Fruit fly (Drosophila melanogaster): ENCODE results near the gene CG17260.

Gene CG17260

DNA sequence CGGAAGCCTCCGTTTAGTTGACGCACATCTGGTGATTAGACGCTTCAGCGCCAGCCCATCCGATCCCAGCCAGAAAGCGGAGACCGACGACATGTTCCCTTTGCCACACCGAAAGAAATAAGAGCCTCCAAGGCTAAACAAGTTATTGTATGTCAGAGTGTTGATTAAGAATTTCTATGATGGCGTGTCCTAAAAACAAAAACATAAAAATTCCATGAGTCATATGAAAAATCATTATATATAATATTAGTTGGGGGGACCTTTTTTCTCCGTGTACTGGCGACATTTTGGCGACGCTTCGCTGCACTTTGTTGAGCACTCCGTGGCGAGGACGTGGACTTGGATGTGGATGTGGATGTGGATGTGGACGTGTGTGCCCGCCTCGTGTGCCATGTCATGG is 24.2 kb upstream of the CG17260 start:
- TF ChIP-seq CTCF (optimal IDR thresholded peaks at IDR 0.05) = no peak
- no peak for TF ChIP-seq CG8478 (optimal IDR thresholded peaks at IDR 0.05)

DNA sequence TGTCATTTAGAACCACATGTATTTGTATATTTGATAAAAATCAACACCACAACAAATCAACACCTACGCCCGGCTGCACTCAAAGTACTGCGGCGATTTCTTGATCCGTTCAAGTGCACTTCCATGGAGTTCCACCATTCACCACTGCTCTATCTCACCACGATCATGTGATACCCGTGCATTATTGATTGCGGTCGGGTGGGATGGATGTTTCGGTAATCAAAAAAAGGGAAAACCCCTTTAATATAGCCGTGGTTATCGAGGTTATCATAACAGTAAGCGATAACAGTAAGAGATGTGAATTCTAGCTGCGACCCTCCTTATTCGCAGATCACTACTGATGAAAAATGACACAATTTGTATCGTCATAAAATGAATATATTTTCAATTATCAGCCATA is 18.8 kb upstream of the CG17260 start, which contains the start of the genes CG17224 and CG17264:
TSS of gene CG17224 (minus strand) at position 97 of the 400 bp plus-strand sequence.
TSS of gene CG17264 (plus strand) at position 297 of the 400 bp plus-strand sequence.
- TF ChIP-seq CG8478 (optimal IDR thresholded peaks at IDR 0.05) (no peak), CTCF (optimal IDR thresholded peaks at IDR 0.05) (no peak)

DNA sequence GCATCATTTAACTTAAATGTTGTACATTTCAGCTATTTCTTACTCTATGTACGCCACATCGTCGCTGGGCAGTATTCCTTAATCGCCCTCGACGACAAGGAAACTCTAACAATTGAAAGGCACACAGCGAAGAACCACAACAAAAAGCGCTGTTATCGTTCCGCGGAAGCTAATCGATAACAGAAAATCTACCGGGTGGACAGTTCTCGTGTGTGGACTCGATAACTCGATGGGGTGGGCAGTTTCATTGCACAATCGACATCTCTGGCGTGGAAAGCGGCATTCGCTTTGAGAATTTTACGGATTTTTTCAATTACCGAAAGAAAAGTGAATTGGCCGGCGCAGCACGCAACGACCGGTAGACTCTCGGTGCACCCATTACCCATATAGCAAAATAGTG is 14.0 kb upstream of the CG17260 start, which contains the start of the genes alpha4GT1 and Prp40:
TSS of gene alpha4GT1 (minus strand) at position 156 of the 400 bp plus-strand sequence.
TSS of gene Prp40 (plus strand) at position 241 of the 400 bp plus-strand sequence.
- TF ChIP-seq CG8478 (optimal IDR thresholded peaks at IDR 0.05) = no peak
- peak in 1 of 2 experiments; percentile 23 for TF ChIP-seq CTCF (optimal IDR thresholded peaks at IDR 0.05)

DNA sequence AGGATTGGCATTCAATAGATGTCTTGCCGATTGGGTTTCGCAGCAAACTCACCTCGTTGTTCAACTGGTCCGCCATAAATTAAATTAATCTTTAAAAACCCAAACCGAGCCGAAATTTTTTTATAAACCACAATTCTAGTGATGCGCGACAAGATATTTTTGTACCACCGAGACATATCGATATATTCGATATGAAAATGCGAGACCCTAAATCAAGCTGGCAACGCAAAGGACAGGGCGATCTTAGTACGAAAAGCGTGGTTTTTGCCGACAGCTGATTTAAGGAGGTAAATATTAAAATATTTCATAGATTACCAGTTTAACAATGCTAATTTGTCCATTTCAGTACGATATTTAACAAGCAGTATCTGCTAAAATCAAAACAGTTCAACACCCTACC is 8.0 kb upstream of the CG17260 start, which contains the start of the genes Sf3b2 and CG17219:
TSS of gene Sf3b2 (minus strand) at position 157 of the 400 bp plus-strand sequence.
TSS of gene CG17219 (plus strand) at position 242 of the 400 bp plus-strand sequence.
- TF ChIP-seq CG8478 (optimal IDR thresholded peaks at IDR 0.05) (no peak), CTCF (optimal IDR thresholded peaks at IDR 0.05) (no peak)

DNA sequence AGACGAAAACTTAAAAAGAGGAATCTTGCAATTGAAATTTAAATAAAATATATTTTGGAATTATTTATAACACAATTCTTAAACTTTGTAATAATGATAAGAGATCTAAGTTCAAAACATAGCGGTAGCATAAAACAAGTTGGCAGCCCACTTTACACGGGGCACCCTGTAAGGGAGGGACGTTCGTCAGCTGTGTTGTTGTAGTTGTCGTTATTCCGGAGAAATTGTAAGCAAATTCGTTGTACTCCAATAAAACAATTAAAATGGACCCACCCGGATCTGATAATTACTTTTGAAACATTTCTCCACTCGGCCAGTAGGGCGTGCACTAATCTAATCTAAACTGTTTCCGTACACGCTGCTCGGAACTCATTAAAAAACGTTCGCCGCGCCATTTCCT is 6.7 kb upstream of the CG17260 start, which contains the start of gene GABPI:
TSS of gene GABPI (plus strand) at position 190 of the 400 bp plus-strand sequence.
- no peak for TF ChIP-seq CG8478 (optimal IDR thresholded peaks at IDR 0.05)
- TF ChIP-seq CTCF (optimal IDR thresholded peaks at IDR 0.05) = no peak

DNA sequence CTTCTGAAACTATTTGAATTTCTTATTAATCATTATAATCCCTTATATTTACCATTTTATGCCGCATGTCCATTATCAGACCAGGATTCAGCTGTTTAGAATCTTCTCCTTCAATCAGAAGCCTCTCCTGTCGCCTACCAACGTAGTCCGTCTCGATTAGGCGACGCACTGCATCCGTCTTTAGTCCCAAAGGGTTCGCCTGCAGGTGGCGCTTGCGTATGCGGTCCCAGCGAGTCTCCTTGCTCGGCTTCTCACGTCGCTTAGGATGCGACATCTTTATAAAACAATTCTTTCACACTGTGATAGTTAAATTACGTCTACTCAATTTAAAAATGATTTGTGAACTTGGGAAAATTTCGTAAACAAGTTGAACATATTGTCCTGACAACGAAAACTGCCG is 2.1 kb upstream of the CG17260 start, which contains the start of gene CG17258:
TSS of gene CG17258 (minus strand) at position 380 of the 400 bp plus-strand sequence.
- no peak for TF ChIP-seq CG8478 (optimal IDR thresholded peaks at IDR 0.05)
- peak; percentile 65 to 73 for TF ChIP-seq CTCF (optimal IDR thresholded peaks at IDR 0.05)

DNA sequence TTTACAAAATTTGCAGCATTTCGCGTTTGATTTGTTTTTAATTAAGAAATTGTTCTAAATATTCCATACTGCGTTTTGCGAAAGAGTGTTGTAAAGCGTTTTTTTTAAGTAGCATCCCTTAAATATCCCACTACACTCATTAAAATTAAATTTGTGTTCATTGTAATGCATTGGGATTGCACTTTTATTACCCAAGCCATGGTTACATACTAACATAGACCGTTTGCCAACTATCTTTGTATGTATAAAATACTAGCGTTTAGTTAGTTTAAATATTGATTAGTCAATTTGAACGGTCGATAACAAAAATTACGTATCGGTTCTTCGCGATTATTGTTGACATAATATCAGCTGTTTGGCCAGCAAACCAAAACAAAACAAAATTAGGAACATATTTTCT is 2.7 kb downstream of the CG17260 start, which contains the start of the genes cnir and CG17221:
TSS of gene cnir (minus strand) at position 39 of the 400 bp plus-strand sequence.
TSS of gene CG17221 (plus strand) at position 203 of the 400 bp plus-strand sequence.
- TF ChIP-seq CG8478 (optimal IDR thresholded peaks at IDR 0.05) (no peak), CTCF (optimal IDR thresholded peaks at IDR 0.05) (no peak)

DNA sequence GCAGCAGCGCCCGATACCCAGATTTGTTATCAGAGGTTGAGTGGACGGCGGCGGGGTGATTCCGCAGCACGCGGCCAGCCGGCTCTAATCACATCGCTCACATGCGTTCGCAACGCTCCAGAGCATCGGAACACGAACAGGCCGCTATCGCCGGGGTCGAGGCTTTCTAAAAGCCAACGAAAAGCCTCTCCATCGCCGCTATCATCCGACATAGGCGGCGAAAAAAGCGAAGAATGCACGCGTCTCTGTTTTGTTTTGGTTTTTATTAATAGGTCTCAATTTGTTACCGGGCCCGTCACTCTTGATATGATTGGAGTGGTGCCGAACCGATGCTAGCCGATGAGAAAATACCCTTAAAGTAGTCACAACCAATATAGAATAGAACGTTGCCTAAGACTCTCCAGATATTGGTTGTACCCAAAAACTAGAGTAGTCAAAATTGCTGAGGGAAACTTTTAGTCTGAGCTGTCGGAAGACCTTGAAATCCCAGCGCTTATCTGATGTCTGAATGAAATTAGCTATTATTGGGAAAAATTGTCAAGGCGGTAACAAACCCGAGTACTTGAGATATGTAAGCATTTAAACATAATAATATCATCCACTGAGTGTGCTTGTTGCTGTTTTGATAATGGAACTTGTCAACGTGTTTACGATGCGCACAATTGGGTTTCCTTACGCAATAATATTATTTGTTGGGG is 5.0 kb downstream of the CG17260 start, which contains the start of gene CG17261:
TSS of gene CG17261 (plus strand) at position 634 of the 698 bp plus-strand sequence.
- TF ChIP-seq CG8478 (optimal IDR thresholded peaks at IDR 0.05) (no peak), CTCF (optimal IDR thresholded peaks at IDR 0.05) (no peak)

DNA sequence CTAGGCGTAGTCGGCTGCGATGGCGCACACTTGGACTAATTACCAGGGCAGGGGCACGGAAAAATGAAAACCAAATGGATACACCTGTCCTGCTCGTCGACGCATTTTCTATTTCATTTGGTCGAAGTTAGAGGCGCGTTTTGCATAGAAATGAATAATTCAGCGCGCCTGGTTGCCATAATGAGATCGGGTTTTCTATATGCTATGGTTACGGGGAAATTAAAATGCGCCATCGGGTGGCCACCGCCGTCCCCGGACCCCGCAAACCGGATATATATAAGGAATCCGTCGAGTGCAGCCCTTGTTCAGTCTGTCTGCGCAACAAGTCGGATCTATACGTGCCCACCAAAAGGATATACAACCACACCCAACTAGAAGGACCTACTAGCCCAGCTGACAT is 6.6 kb downstream of the CG17260 start, which contains the start of gene FASN2:
TSS of gene FASN2 (plus strand) at position 301 of the 400 bp plus-strand sequence.
- no peak for TF ChIP-seq CG8478 (optimal IDR thresholded peaks at IDR 0.05)
- TF ChIP-seq CTCF (optimal IDR thresholded peaks at IDR 0.05) = no peak

DNA sequence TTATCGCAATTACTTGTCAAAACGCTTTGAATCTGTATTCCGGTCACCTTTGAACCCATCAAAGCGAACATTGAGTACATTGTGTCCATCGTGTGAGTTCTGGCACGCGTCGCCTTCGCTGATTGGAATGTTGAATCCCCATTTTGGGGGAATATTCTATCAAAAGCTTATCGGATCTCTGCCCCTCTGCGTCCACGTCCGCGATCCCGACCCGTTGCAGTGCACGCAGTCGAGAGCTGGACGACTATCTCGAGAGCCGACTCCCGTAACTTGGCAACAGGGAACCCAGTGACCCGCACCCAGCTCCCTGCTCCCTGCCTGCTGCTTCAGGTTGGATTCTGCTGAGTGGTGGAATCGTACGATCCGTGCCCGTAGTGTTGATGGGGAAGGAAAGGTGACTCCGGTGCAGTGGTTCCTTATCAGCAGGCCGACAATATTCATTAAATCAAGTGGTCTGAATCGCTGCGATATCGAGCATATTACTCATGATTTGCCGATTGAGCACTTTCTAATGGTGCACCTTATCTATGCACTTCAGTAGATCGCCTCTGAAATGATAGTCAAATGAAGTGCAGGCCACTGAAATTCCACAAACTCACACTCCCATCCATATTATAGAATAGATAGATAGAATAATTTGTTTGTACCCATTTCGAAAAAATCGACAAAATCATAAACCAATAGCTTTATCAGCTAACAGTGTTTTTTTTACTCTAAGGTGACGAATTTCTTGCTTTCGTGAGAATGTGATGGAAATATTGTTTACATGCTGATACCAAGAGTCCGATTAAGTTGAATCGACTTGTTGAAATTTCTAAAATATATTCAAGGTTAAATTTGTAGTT is 7.9 kb downstream of the CG17260 start:
- TF ChIP-seq CG8478 (optimal IDR thresholded peaks at IDR 0.05) (no peak), CTCF (optimal IDR thresholded peaks at IDR 0.05) (no peak)

DNA sequence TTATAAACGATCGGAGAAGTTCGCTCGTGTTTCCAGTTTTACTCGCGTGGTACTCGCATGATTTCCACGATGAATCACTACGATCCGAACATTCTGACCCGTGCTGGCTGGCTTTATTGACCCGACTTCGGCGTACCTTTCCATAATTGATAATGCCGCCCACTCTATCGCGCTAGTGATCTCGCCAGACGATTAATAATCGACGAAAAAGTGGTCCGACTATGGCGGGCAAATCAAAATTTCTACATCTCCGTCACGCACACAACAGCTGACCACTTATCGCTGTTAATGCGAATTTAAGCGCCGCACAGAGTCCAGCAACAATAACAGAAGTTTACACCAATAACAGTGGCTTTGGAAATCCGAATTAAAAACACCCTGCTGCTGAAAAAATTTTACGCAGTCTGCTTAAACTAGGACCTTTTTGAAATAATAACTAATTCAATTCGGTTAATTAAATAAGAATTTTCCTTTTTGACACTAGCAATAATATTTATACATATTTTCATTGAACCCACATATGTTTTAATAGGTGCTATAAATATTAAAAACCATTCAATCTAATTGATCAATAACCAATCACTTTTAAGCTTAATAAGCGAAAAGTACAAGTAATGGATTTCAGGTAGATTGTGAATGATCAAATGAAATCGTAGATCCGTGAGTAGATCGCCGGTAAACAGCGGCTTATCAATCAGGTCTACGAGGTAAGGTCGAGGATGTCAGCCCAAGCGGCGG is 18.8 kb downstream of the CG17260 start:
- TF ChIP-seq CG8478 (optimal IDR thresholded peaks at IDR 0.05) (no peak), CTCF (optimal IDR thresholded peaks at IDR 0.05) (no peak)

DNA sequence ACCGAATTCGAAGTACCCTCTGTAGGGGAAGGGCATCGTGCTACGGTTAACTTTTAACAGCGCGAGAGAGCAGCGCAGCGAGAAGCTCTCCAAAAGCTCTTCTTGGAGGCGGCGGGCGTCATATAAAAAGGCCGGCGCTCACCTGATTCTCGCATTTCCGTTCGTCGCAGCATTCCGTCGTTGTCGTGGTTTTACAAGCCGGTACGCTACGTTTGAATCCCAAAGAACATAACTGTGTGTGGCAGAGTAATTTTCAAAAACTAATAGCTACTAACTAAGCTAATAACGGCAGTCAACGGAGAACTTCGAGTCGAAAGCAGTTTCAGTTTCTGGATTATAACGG is 19.4 kb downstream of the CG17260 start, which contains the start of gene FASN1:
TSS of gene FASN1 (plus strand) at position 151 of the 343 bp plus-strand sequence.
- no peak for TF ChIP-seq CG8478 (optimal IDR thresholded peaks at IDR 0.05)
- no peak for TF ChIP-seq CTCF (optimal IDR thresholded peaks at IDR 0.05)

DNA sequence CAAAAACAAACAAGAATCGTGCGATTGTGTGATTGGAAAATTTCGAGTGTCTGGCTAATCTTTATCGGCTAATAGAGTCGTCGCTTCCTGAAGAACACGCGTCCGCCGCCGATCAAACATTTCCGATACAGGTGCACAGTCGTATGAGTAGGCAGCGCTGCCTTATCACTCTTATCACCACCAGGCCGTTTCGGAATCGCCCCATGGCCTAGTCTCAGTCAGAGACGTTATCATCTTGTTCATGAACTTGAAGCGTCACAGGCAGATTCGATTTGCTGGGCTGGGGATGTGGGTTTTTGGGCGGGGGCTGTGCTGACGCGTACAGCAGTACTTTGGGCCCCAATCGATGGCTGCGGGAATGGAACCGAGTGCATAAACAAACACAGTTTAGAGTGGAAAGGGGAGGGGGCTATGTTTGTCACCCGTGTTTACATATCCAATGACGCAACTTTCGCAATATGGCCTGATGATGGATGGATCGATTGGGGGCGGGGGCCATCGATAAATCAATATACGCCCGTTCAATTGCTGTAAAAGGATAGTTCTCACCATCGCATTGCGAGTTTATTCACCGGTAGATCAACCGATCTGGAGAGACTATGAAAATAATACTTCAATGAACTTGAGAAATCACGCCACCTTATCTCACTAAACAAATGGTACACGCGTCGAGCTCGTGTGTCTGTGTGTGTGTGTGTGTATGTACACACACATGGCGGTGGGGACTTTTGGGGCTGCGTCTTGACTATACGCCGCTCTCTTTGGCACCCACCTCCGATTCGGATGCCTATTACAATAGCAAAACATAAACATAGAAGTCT is 21.1 kb downstream of the CG17260 start:
- TF ChIP-seq CTCF (optimal IDR thresholded peaks at IDR 0.05) = no peak
- TF ChIP-seq CG8478 (optimal IDR thresholded peaks at IDR 0.05) = no peak
